Worm (Caenorhabditis elegans) whole organism, young adult: ENCODE data around the gene col-106.

ENCODE experiments used
- B0336.3 ChIP-seq: fragments of 200-800 bp; sonication (Bioruptor generic); IDR thresholded peaks from 2 replicates; pipeline ENCODE4 v1.3.6; 2022; ENCODE audit warnings: missing genetic modification characterization, missing compliant biosample characterization
- F10E7.11 ChIP-seq: sonication (generic microtip); optimal IDR thresholded peaks from 2 replicates; lab custom pipeline; 2017; ENCODE audit warnings: mild to moderate bottlenecking, missing genetic modification characterization, moderate library complexity, missing compliant biosample characterization
- F33H1.4 ChIP-seq: fragments of 200-800 bp; sonication (Bioruptor generic); IDR thresholded peaks from 2 replicates; pipeline ENCODE4 v1.3.6; 2022; ENCODE audit warnings: missing genetic modification reagents, missing genetic modification characterization, missing compliant biosample characterization
- F52B5.7 ChIP-seq: sonication (generic microtip); optimal IDR thresholded peaks from 2 replicates; lab custom pipeline; 2016; ENCODE audit warnings: mild to moderate bottlenecking, missing genetic modification characterization, missing compliant biosample characterization
- K11D2.4 ChIP-seq: fragments of 200-800 bp; sonication (Bioruptor generic); IDR thresholded peaks from 2 replicates; pipeline ENCODE4 v1.3.6; 2022; ENCODE audit warnings: missing genetic modification reagents, missing genetic modification characterization, missing compliant biosample characterization
- T07F8.4 ChIP-seq: sonication (generic microtip); optimal IDR thresholded peaks from 2 replicates; lab custom pipeline; 2016; ENCODE audit warnings: mild to moderate bottlenecking, missing genetic modification characterization, moderate library complexity, missing compliant biosample characterization
- T26A5.8 ChIP-seq: sonication (generic microtip); optimal IDR thresholded peaks from 2 replicates; lab custom pipeline; 2016; ENCODE audit warnings: missing genetic modification characterization, missing compliant biosample characterization
- Y53G8AR.9 ChIP-seq: fragments of 200-800 bp; sonication (Bioruptor generic); conservative IDR thresholded peaks from 2 replicates; pipeline ENCODE4 v1.3.6; 2022; ENCODE audit warnings: missing genetic modification reagents, missing genetic modification characterization, missing compliant biosample characterization
- Y56A3A.18 ChIP-seq: fragments of 200-800 bp; sonication (Bioruptor generic); IDR thresholded peaks from 2 replicates; pipeline ENCODE4 v1.3.6; 2022; ENCODE audit warnings: missing genetic modification reagents, missing genetic modification characterization, missing compliant biosample characterization
- Y95B8A.8 ChIP-seq: fragments of 200-800 bp; sonication (Bioruptor generic); IDR thresholded peaks from 2 replicates; pipeline ENCODE4 v1.3.6; 2022; ENCODE audit warnings: missing genetic modification reagents, missing genetic modification characterization, missing compliant biosample characterization
- ZK185.1 ChIP-seq: sonication (generic microtip); optimal IDR thresholded peaks from 2 replicates; lab custom pipeline; 2016; ENCODE audit warnings: mild to moderate bottlenecking, missing genetic modification characterization, missing compliant biosample characterization; ENCODE audit not compliant: poor library complexity, severe bottlenecking
- ama-1 ChIP-seq, 3 experiments: fragments of 150-350 bp in 1 of 3; sonication (generic microtip) in 2 of 3; optimal IDR thresholded peaks; 2 replicates each; lab custom pipeline; 2014 to 2018; ENCODE audit warnings: missing biosample characterization in 2 of 3, missing genetic modification characterization in 2 of 3, missing genetic modification reagents in 2 of 3
- ccch-3 ChIP-seq: fragments of 200-800 bp; sonication (Bioruptor generic); optimal IDR thresholded peaks from 2 replicates; lab custom pipeline; 2018; ENCODE audit warnings: mild to moderate bottlenecking, missing genetic modification characterization, missing compliant biosample characterization
- cebp-1 ChIP-seq, 2 experiments: fragments of 200-800 bp in 1 of 2; sonication (Bioruptor generic) in 1 of 2; sonication (generic microtip) in 1 of 2; IDR thresholded peaks in 1 of 2; optimal IDR thresholded peaks in 1 of 2; 2 replicates each; pipeline versions ENCODE4 v1.3.6 to Lab custom; 2017 to 2022; ENCODE audit warnings: missing compliant biosample characterization in 2 of 2, missing genetic modification characterization in 2 of 2, mild to moderate bottlenecking in 1 of 2, missing genetic modification reagents in 1 of 2, moderate library complexity in 1 of 2
- cebp-2 ChIP-seq: fragments of 200-800 bp; sonication (Bioruptor generic); IDR thresholded peaks from 2 replicates; pipeline ENCODE4 v1.3.6; 2022; ENCODE audit warnings: missing genetic modification characterization, missing compliant biosample characterization
- ceh-40 ChIP-seq: fragments of 200-800 bp; sonication (Bioruptor generic); IDR thresholded peaks from 2 replicates; pipeline ENCODE4 v1.3.6; 2022; ENCODE audit warnings: missing genetic modification characterization, missing compliant biosample characterization
- chd-7 ChIP-seq: sonication (generic microtip); optimal IDR thresholded peaks from 2 replicates; lab custom pipeline; 2016; ENCODE audit warnings: mild to moderate bottlenecking, missing genetic modification characterization, moderate library complexity, missing compliant biosample characterization
- egrh-3 ChIP-seq: fragments of 200-800 bp; sonication (Bioruptor generic); IDR thresholded peaks from 2 replicates; pipeline ENCODE4 v1.3.6; 2022; ENCODE audit warnings: missing genetic modification reagents, missing genetic modification characterization, missing compliant biosample characterization
- fkh-3 ChIP-seq: sonication (generic microtip); optimal IDR thresholded peaks from 2 replicates; lab custom pipeline; 2016; ENCODE audit warnings: mild to moderate bottlenecking, missing genetic modification characterization, missing compliant biosample characterization
- hmg-1.2 ChIP-seq: fragments of 200-800 bp; sonication (Bioruptor generic); IDR thresholded peaks from 2 replicates; pipeline ENCODE4 v1.3.6; 2022; ENCODE audit warnings: missing genetic modification reagents, missing genetic modification characterization, missing compliant biosample characterization
- let-526 ChIP-seq: fragments of 200-800 bp; sonication (Bioruptor generic); IDR thresholded peaks from 2 replicates; pipeline ENCODE4 v1.3.6; 2022; ENCODE audit warnings: missing genetic modification reagents, missing genetic modification characterization, missing compliant biosample characterization
- lin-26 ChIP-seq: fragments of 200-800 bp; sonication (Bioruptor generic); IDR thresholded peaks from 2 replicates; pipeline ENCODE4 v1.3.6; 2022; ENCODE audit warnings: missing genetic modification reagents, missing genetic modification characterization, missing compliant biosample characterization
- lin-35 ChIP-seq, 3 experiments: fragments of 150-350 bp in 2 of 3; sonication (generic microtip) in 1 of 3; optimal IDR thresholded peaks; 2 replicates each; lab custom pipeline; 2014 to 2018; ENCODE audit warnings: missing biosample characterization in 3 of 3, missing genetic modification characterization in 3 of 3, missing genetic modification reagents in 3 of 3
- lin-40 ChIP-seq: sonication (generic microtip); optimal IDR thresholded peaks from 2 replicates; lab custom pipeline; 2016; ENCODE audit warnings: missing genetic modification characterization, mild to moderate bottlenecking, missing compliant biosample characterization, missing genotype, missing genetic modification reagents
- lin-54 ChIP-seq: fragments of 200-800 bp; sonication (Bioruptor generic); optimal IDR thresholded peaks from 2 replicates; lab custom pipeline; 2018; ENCODE audit warnings: mild to moderate bottlenecking, missing genetic modification characterization, missing compliant biosample characterization
- madf-10 ChIP-seq: sonication (generic microtip); optimal IDR thresholded peaks from 2 replicates; lab custom pipeline; 2016; ENCODE audit warnings: mild to moderate bottlenecking, missing genetic modification characterization, missing compliant biosample characterization
- mxl-1 ChIP-seq: sonication (generic microtip); optimal IDR thresholded peaks from 2 replicates; lab custom pipeline; 2016; ENCODE audit warnings: missing genetic modification characterization, missing compliant biosample characterization
- nfya-2 ChIP-seq: fragments of 200-800 bp; sonication (Bioruptor generic); IDR thresholded peaks from 2 replicates; pipeline ENCODE4 v1.3.6; 2022; ENCODE audit warnings: missing genetic modification reagents, missing genetic modification characterization, missing compliant biosample characterization
- nhr-90 ChIP-seq: sonication (generic microtip); optimal IDR thresholded peaks from 2 replicates; lab custom pipeline; 2016; ENCODE audit warnings: missing genotype, mild to moderate bottlenecking, missing genetic modification characterization, missing compliant biosample characterization
- pha-4 ChIP-seq: fragments of 150-350 bp; sonication (generic microtip); optimal IDR thresholded peaks from 2 replicates; lab custom pipeline; 2014; ENCODE audit warnings: missing biosample characterization, missing genetic modification reagents, missing genetic modification characterization
- repo-1 ChIP-seq: sonication (generic microtip); optimal IDR thresholded peaks from 2 replicates; lab custom pipeline; 2017; ENCODE audit warnings: mild to moderate bottlenecking, missing genetic modification characterization, missing compliant biosample characterization
- rpc-1 ChIP-seq, 2 experiments: fragments of 150-350 bp in 1 of 2; sonication (generic microtip) in 1 of 2; optimal IDR thresholded peaks; 2 replicates each; lab custom pipeline; 2014 to 2018; ENCODE audit warnings: missing biosample characterization in 1 of 2, missing genetic modification characterization in 1 of 2, missing genetic modification reagents in 1 of 2, missing genotype in 1 of 2
- snpc-4 ChIP-seq, 5 experiments: fragments of 150-350 bp in 1 of 5; sonication (generic microtip) in 4 of 5; optimal IDR thresholded peaks; 2 replicates each; lab custom pipeline; 2014 to 2018; ENCODE audit warnings: missing genetic modification characterization in 5 of 5, missing biosample characterization in 3 of 5, antibody characterized with exemption in 2 of 5, mild to moderate bottlenecking in 2 of 5, missing compliant biosample characterization in 2 of 5, missing genotype in 2 of 5, moderate library complexity in 2 of 5, missing genetic modification reagents in 1 of 5
- somi-1 ChIP-seq: fragments of 200-800 bp; sonication (Bioruptor generic); optimal IDR thresholded peaks from 2 replicates; lab custom pipeline; 2018; ENCODE audit warnings: mild to moderate bottlenecking, missing genetic modification characterization, missing compliant biosample characterization
- sptf-2 ChIP-seq: fragments of 200-800 bp; sonication (Bioruptor generic); optimal IDR thresholded peaks from 2 replicates; lab custom pipeline; 2018; ENCODE audit warnings: mild to moderate bottlenecking, missing genetic modification characterization, missing compliant biosample characterization
- zfh-2 ChIP-seq: fragments of 200-800 bp; sonication (Bioruptor generic); conservative IDR thresholded peaks from 2 replicates; pipeline ENCODE4 v1.3.6; 2022; ENCODE audit warnings: missing genetic modification reagents, missing genetic modification characterization, missing compliant biosample characterization
- zim-3 ChIP-seq: sonication (generic microtip); optimal IDR thresholded peaks from 2 replicates; lab custom pipeline; 2017; ENCODE audit warnings: mild to moderate bottlenecking, missing genetic modification characterization, moderate library complexity, missing compliant biosample characterization
- ztf-25 ChIP-seq: fragments of 200-800 bp; sonication (Bioruptor generic); IDR thresholded peaks from 2 replicates; pipeline ENCODE4 v1.3.6; 2022; ENCODE audit warnings: missing genetic modification reagents, missing genetic modification characterization, missing compliant biosample characterization
- ztf-26 ChIP-seq: sonication (generic microtip); optimal IDR thresholded peaks from 2 replicates; lab custom pipeline; 2017; ENCODE audit warnings: missing genetic modification characterization, missing compliant biosample characterization
- ztf-6 ChIP-seq: fragments of 200-800 bp; sonication (Bioruptor generic); IDR thresholded peaks from 2 replicates; pipeline ENCODE4 v1.3.6; 2022; ENCODE audit warnings: missing genetic modification reagents, missing genetic modification characterization, missing compliant biosample characterization

Gene col-106

ce11 chrIV:1461463-1461862, 877 bp upstream of the col-106 start:
- TF ChIP-seq rpc-1 (optimal IDR thresholded peaks at IDR 0.05; lab: Kevin White, UChicago), result no peak
- TF ChIP-seq rpc-1 (tag; optimal IDR thresholded peaks at IDR 0.05; lab: Kevin White, UChicago), result no peak
- no peak for TF ChIP-seq snpc-4 (GFP tag; optimal IDR thresholded peaks at IDR 0.05; lab: Kevin White, UChicago)
- peak in 1 of 4 experiments; percentile 24 for TF ChIP-seq snpc-4 (tag; optimal IDR thresholded peaks at IDR 0.05; lab: Kevin White, UChicago)

ce11 chrIV:1459826-1460489, 628 bp downstream of the col-106 start:
- TF ChIP-seq nfya-2 (no peak), egrh-3 (GFP tag; lab: Robert Waterston, UW) (peak; percentile 67; the same call in 1 of the 2 replicates), T07F8.4 (tag; lab: Kevin White, UChicago) (no peak), fkh-3 (no peak), zfh-2 (peak; percentile 85), ztf-6 (no peak), lin-54 (GFP tag; lab: Kevin White, UChicago) (no peak), ztf-25 (GFP tag; lab: Robert Waterston, UW) (no peak), somi-1 (GFP tag; lab: Kevin White, UChicago) (no peak), rpc-1 (optimal IDR thresholded peaks at IDR 0.05; lab: Kevin White, UChicago) (no peak), rpc-1 (tag; optimal IDR thresholded peaks at IDR 0.05; lab: Kevin White, UChicago) (no peak), ccch-3 (GFP tag; lab: Kevin White, UChicago) (no peak), let-526 (GFP tag; lab: Robert Waterston, UW) (no peak), F10E7.11 (tag; lab: Kevin White, UChicago) (no peak), lin-40 (tag; lab: Kevin White, UChicago) (no peak), Y56A3A.18 (GFP tag; lab: Robert Waterston, UW) (0 out of 2 replicates have a peak, but pooled peaks have one; percentile 35), F52B5.7 (tag; lab: Kevin White, UChicago) (no peak), sptf-2 (peak; percentile 11), ztf-26 (tag; lab: Kevin White, UChicago) (no peak), zim-3 (tag; lab: Kevin White, UChicago) (no peak)

ce11 chrIV:1459419-1459818, 1.2 kb downstream of the col-106 start:
- TF ChIP-seq F33H1.4 (GFP tag; lab: Robert Waterston, UW), result peak; percentile 40; the same call in 1 of the 2 replicates
- no peak for TF ChIP-seq snpc-4 (GFP tag; optimal IDR thresholded peaks at IDR 0.05; lab: Kevin White, UChicago)
- TF ChIP-seq snpc-4 (tag; optimal IDR thresholded peaks at IDR 0.05; lab: Kevin White, UChicago), result peak in 1 of 4 experiments; percentile 13
- no peak for TF ChIP-seq madf-10 (tag; lab: Kevin White, UChicago)
- no peak for TF ChIP-seq pha-4 (tag; lab: Kevin White, UChicago)
- peak; percentile 56 for TF ChIP-seq ztf-26 (tag; lab: Kevin White, UChicago)
- TF ChIP-seq ceh-40, result no peak
- 0 out of 2 replicates have a peak, but pooled peaks have one; percentile 53 for TF ChIP-seq Y95B8A.8 (GFP tag; lab: Robert Waterston, UW)
- TF ChIP-seq lin-40 (tag; lab: Kevin White, UChicago), result peak; percentile 49
- peak; percentile 73 for TF ChIP-seq Y53G8AR.9 (GFP tag; lab: Robert Waterston, UW)
- TF ChIP-seq lin-35 (GFP tag; optimal IDR thresholded peaks at IDR 0.05; lab: Kevin White, UChicago), result peak in 1 of 3 experiments; percentile 55
- TF ChIP-seq chd-7, result peak; percentile 38
- no peak for TF ChIP-seq T26A5.8 (tag; lab: Kevin White, UChicago)
- TF ChIP-seq cebp-2 (GFP tag; lab: Robert Waterston, UW), result 0 out of 2 replicates have a peak, but pooled peaks have one; percentile 29
- peak; percentile 34 for TF ChIP-seq ZK185.1 (tag; lab: Kevin White, UChicago)
- TF ChIP-seq ama-1 (optimal IDR thresholded peaks at IDR 0.05; lab: Kevin White, UChicago), result peak; percentile 9
- TF ChIP-seq ama-1 (GFP tag; optimal IDR thresholded peaks at IDR 0.05; lab: Kevin White, UChicago), result no peak
- TF ChIP-seq hmg-1.2 (GFP tag; lab: Robert Waterston, UW), result no peak
- TF ChIP-seq F52B5.7 (tag; lab: Kevin White, UChicago), result no peak
- peak; percentile 82 for TF ChIP-seq lin-26 (GFP tag; lab: Robert Waterston, UW)
- peak; percentile 91 for TF ChIP-seq repo-1
- peak; percentile 54 for TF ChIP-seq nhr-90 (tag; lab: Kevin White, UChicago)
- TF ChIP-seq K11D2.4 (GFP tag; lab: Robert Waterston, UW), result 0 out of 2 replicates have a peak, but pooled peaks have one; percentile 67
- TF ChIP-seq cebp-1 (GFP tag; IDR thresholded peaks at IDR 0.05; lab: Robert Waterston, UW), result no peak
- peak; percentile 61 for TF ChIP-seq cebp-1 (tag; optimal IDR thresholded peaks at IDR 0.05; lab: Kevin White, UChicago)
- TF ChIP-seq mxl-1 (tag; lab: Kevin White, UChicago), result no peak
- TF ChIP-seq B0336.3 (GFP tag; lab: Robert Waterston, UW), result peak; percentile 45; the same call in 1 of the 2 replicates
